Worm (Caenorhabditis elegans): Measurements from ENCODE around the gene dmd-6.

dmd-6 gene

ce11 chrIV:14608605-14609004 is 7.8 kb upstream of the dmd-6 start:
- TF ChIP-seq him-1 (tag; optimal IDR thresholded peaks at IDR 0.05), result no peak
- no peak for TF ChIP-seq W03F9.2 (tag; optimal IDR thresholded peaks at IDR 0.05)
- no peak for TF ChIP-seq dao-5 (tag; optimal IDR thresholded peaks at IDR 0.05)

ce11 chrIV:14609774-14610173 is 6.6 kb upstream of the dmd-6 start:
- TF ChIP-seq dao-5 (tag; optimal IDR thresholded peaks at IDR 0.05) (no peak), him-1 (tag; optimal IDR thresholded peaks at IDR 0.05) (no peak), W03F9.2 (tag; optimal IDR thresholded peaks at IDR 0.05) (no peak)

ce11 chrIV:14610942-14611724 is 5.3 kb upstream of the dmd-6 start:
- TF ChIP-seq dao-5 (tag; optimal IDR thresholded peaks at IDR 0.05) (peak; percentile 5), him-1 (tag; optimal IDR thresholded peaks at IDR 0.05) (no peak)

ce11 chrIV:14611892-14612497 is 4.4 kb upstream of the dmd-6 start:
- no peak for TF ChIP-seq him-1 (tag; optimal IDR thresholded peaks at IDR 0.05)
- TF ChIP-seq W03F9.2 (tag; optimal IDR thresholded peaks at IDR 0.05), result no peak
- TF ChIP-seq dao-5 (tag; optimal IDR thresholded peaks at IDR 0.05), result no peak

ce11 chrIV:14612547-14613329 is 3.7 kb upstream of the dmd-6 start:
- no peak for TF ChIP-seq dao-5 (tag; optimal IDR thresholded peaks at IDR 0.05)
- TF ChIP-seq W03F9.2 (tag; optimal IDR thresholded peaks at IDR 0.05), result no peak
- TF ChIP-seq him-1 (tag; optimal IDR thresholded peaks at IDR 0.05), result no peak

- no peak for TF ChIP-seq him-1 (tag; optimal IDR thresholded peaks at IDR 0.05)
- no peak for TF ChIP-seq W03F9.2 (tag; optimal IDR thresholded peaks at IDR 0.05)
- TF ChIP-seq dao-5 (tag; optimal IDR thresholded peaks at IDR 0.05), result no peak
Measured at ce11 chrIV:14613375-14613774, 3.0 kb upstream of the dmd-6 start.

ce11 chrIV:14614176-14614740 is 2.1 kb upstream of the dmd-6 start:
- TF ChIP-seq W03F9.2 (tag; optimal IDR thresholded peaks at IDR 0.05), result no peak
- TF ChIP-seq him-1 (tag; optimal IDR thresholded peaks at IDR 0.05), result no peak
- TF ChIP-seq dao-5 (tag; optimal IDR thresholded peaks at IDR 0.05), result no peak

ce11 chrIV:14617059-14617458 is 656 bp downstream of the dmd-6 start:
- no peak for TF ChIP-seq him-1 (tag; optimal IDR thresholded peaks at IDR 0.05)
- TF ChIP-seq dao-5 (tag; optimal IDR thresholded peaks at IDR 0.05), result no peak
- TF ChIP-seq W03F9.2 (tag; optimal IDR thresholded peaks at IDR 0.05), result no peak

ce11 chrIV:14617498-14617897 is 1.1 kb downstream of the dmd-6 start:
- TF ChIP-seq dao-5 (tag; optimal IDR thresholded peaks at IDR 0.05) (no peak), him-1 (tag; optimal IDR thresholded peaks at IDR 0.05) (no peak), W03F9.2 (tag; optimal IDR thresholded peaks at IDR 0.05) (no peak)

ce11 chrIV:14617985-14618384 is 1.6 kb downstream of the dmd-6 start:
- TF ChIP-seq him-1 (tag; optimal IDR thresholded peaks at IDR 0.05), result no peak
- no peak for TF ChIP-seq dao-5 (tag; optimal IDR thresholded peaks at IDR 0.05)
- TF ChIP-seq W03F9.2 (tag; optimal IDR thresholded peaks at IDR 0.05), result no peak

ce11 chrIV:14618551-14618950 is 2.1 kb downstream of the dmd-6 start:
- no peak for TF ChIP-seq W03F9.2 (tag; optimal IDR thresholded peaks at IDR 0.05)
- no peak for TF ChIP-seq dao-5 (tag; optimal IDR thresholded peaks at IDR 0.05)
- TF ChIP-seq him-1 (tag; optimal IDR thresholded peaks at IDR 0.05), result no peak

ce11 chrIV:14620042-14620441 is 3.6 kb downstream of the dmd-6 start:
- no peak for TF ChIP-seq dao-5 (tag; optimal IDR thresholded peaks at IDR 0.05)
- no peak for TF ChIP-seq W03F9.2 (tag; optimal IDR thresholded peaks at IDR 0.05)
- TF ChIP-seq him-1 (tag; optimal IDR thresholded peaks at IDR 0.05), result no peak

- TF ChIP-seq him-1 (tag; optimal IDR thresholded peaks at IDR 0.05) (no peak), dao-5 (tag; optimal IDR thresholded peaks at IDR 0.05) (no peak), W03F9.2 (tag; optimal IDR thresholded peaks at IDR 0.05) (no peak)
Measured at ce11 chrIV:14620543-14620942, 4.1 kb downstream of the dmd-6 start.

- no peak for TF ChIP-seq dao-5 (tag; optimal IDR thresholded peaks at IDR 0.05)
- TF ChIP-seq W03F9.2 (tag; optimal IDR thresholded peaks at IDR 0.05), result no peak
- no peak for TF ChIP-seq him-1 (tag; optimal IDR thresholded peaks at IDR 0.05)
Measured at ce11 chrIV:14621117-14621516, 4.7 kb downstream of the dmd-6 start.

Measured in whole organism, L4/young adult.